Worm (Caenorhabditis elegans): ENCODE measurements around the gene ubc-6.
A peak's percentile ranks its signal among the peaks of the same experiment; 100 is the strongest.

ubc-6 gene

DNA sequence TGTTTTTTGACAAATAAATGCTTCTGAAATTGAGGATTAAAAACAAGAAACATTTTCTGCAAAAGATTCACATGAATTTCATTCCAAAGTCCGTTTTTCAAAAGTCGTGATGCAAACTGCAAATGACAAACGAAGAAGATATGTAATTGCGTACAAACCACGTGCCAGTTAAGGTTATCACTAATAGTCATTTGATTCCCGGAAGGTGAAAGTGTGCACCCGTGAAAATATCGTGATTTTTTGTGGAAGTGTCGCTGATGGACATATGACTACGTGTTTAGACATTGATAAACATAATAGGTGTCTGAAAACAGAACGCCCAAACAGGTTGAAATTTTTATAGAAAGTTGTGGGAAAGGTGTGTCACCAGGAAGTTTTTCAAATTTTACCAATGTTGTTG, 49.2 kb downstream of the ubc-6 start:
- TF ChIP-seq blmp-1 (tag; optimal IDR thresholded peaks at IDR 0.05) (no peak), flh-1 (GFP tag; optimal IDR thresholded peaks at IDR 0.05) (no peak), cnd-1 (tag; optimal IDR thresholded peaks at IDR 0.05) (no peak), drap-1 (GFP tag; optimal IDR thresholded peaks at IDR 0.05) (no peak), sptf-1 (tag; optimal IDR thresholded peaks at IDR 0.05) (no peak), elt-3 (tag; optimal IDR thresholded peaks at IDR 0.05) (no peak), lin-32 (GFP tag; optimal IDR thresholded peaks at IDR 0.05) (no peak), ceh-39 (tag; optimal IDR thresholded peaks at IDR 0.05) (no peak)

DNA sequence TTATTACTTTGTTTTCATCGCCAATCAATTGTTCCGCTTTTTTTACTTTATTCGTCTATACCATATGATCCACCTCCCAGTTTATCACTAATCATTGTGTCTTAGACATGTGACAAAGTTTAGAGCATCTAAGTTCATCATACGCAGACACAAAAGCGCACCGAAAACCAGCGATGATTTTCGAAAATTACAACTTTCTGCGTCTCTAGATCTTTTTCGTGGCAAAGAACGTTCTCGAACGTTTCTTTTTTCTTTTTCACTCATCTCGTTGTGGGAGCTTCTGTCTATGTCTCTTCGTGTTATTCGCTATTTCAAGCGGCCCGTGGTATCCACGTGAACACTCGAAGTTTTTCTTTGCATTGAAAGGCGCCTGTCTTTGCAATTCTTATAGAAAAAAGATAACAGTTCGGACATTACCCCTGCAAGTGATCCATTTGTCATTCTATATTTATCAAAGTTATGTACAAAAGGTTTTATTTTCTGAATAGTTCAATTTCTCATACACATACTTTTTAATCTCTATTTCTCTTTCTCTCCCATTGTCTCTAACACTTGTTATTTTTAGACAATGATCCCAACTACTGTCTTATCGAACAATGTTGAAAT, 50.2 kb downstream of the ubc-6 start, which contains the start of gene ZK1290.5:
TSS of gene ZK1290.5 (plus strand) at position 566 of the 606 bp plus-strand sequence.
- TF ChIP-seq unc-120 (tag; optimal IDR thresholded peaks at IDR 0.05; ENCODE audit: poor library complexity, severe bottlenecking) (peak; percentile 70), mep-1 (tag; optimal IDR thresholded peaks at IDR 0.05) (no peak), hlh-1 (tag; optimal IDR thresholded peaks at IDR 0.05) (peak; percentile 62), unc-62 (GFP tag; optimal IDR thresholded peaks at IDR 0.05) (peak; percentile 76), sptf-1 (tag; optimal IDR thresholded peaks at IDR 0.05) (no peak), nhr-237 (tag; optimal IDR thresholded peaks at IDR 0.05) (peak; percentile 46), nhr-76 (tag; optimal IDR thresholded peaks at IDR 0.05) (no peak)
